Fruit fly (Drosophila melanogaster) whole organism: ENCODE measurements around the gene mthl11.

Experiments
- CG8478 ChIP-seq: fragments of >200 bp; optimal IDR thresholded peaks from 2 replicates; lab custom pipeline; 2018; ENCODE audit warnings: inconsistent platforms
- Dll ChIP-seq: fragments of >200 bp; optimal IDR thresholded peaks from 2 replicates; lab custom pipeline; 2017
- EcR ChIP-seq, 2 experiments: fragments of >200 bp; optimal IDR thresholded peaks; 2 replicates each; lab custom pipeline; 2017; ENCODE audit warnings: missing biosample characterization in 2 of 2, missing genetic modification characterization in 2 of 2, missing genetic modification reagents in 2 of 2
- pan ChIP-seq: fragments of >200 bp; optimal IDR thresholded peaks from 2 replicates; lab custom pipeline; 2017
- psq ChIP-seq: fragments of >200 bp; optimal IDR thresholded peaks from 2 replicates; lab custom pipeline; 2017
- usp ChIP-seq: fragments of >200 bp; optimal IDR thresholded peaks from 2 replicates; lab custom pipeline; 2017; ENCODE audit warnings: missing biosample characterization, missing genetic modification characterization, mixed read lengths

Gene mthl11

dm6 chr3R:10431089-10431488 is 30.3 kb downstream of the mthl11 start:
- no peak for TF ChIP-seq CG8478 (lab: Kevin White, UChicago)
- TF ChIP-seq pan (lab: Kevin White, UChicago) = no peak
- no peak for TF ChIP-seq Dll (lab: Kevin White, UChicago)
- no peak for TF ChIP-seq psq (lab: Kevin White, UChicago)
- TF ChIP-seq usp (GFP tag; lab: Kevin White, UChicago) = no peak
- no peak for TF ChIP-seq EcR (GFP tag; optimal IDR thresholded peaks at IDR 0.05; lab: Kevin White, UChicago)

dm6 chr3R:10433408-10433980 is 32.7 kb downstream of the mthl11 start:
- TF ChIP-seq psq (lab: Kevin White, UChicago) (no peak), pan (lab: Kevin White, UChicago) (no peak), usp (GFP tag; lab: Kevin White, UChicago) (no peak), Dll (lab: Kevin White, UChicago) (no peak), CG8478 (lab: Kevin White, UChicago) (no peak), EcR (GFP tag; optimal IDR thresholded peaks at IDR 0.05; lab: Kevin White, UChicago) (no peak)

dm6 chr3R:10434489-10434888 is 33.7 kb downstream of the mthl11 start, which contains the start of gene Cyp12e1:
Gene Cyp12e1 (plus strand): TSS chr3R:10434789.
- TF ChIP-seq CG8478 (lab: Kevin White, UChicago) (no peak), EcR (GFP tag; optimal IDR thresholded peaks at IDR 0.05; lab: Kevin White, UChicago) (no peak), pan (lab: Kevin White, UChicago) (no peak), usp (GFP tag; lab: Kevin White, UChicago) (no peak), psq (lab: Kevin White, UChicago) (no peak), Dll (lab: Kevin White, UChicago) (no peak)

- TF ChIP-seq usp (GFP tag; lab: Kevin White, UChicago) (no peak), psq (lab: Kevin White, UChicago) (no peak), Dll (lab: Kevin White, UChicago) (no peak)
These were observed 36.2 kb downstream of the mthl11 start for dm6 chr3R:10436989-10437388.

- TF ChIP-seq usp (GFP tag; lab: Kevin White, UChicago) (no peak), pan (lab: Kevin White, UChicago) (no peak), Dll (lab: Kevin White, UChicago) (no peak), EcR (GFP tag; optimal IDR thresholded peaks at IDR 0.05; lab: Kevin White, UChicago) (no peak), psq (lab: Kevin White, UChicago) (no peak), CG8478 (lab: Kevin White, UChicago) (no peak)
These were observed 48.1 kb downstream of the mthl11 start for dm6 chr3R:10448957-10449356.
